Fruit fly (Drosophila melanogaster): ENCODE results near the gene zormin.

zormin gene

dm6 chr3L:2115524-2116245, 35.8 kb downstream of the zormin start, which contains the start of gene sls (continued):
- peak; percentile 81 for TF ChIP-seq gcm (GFP tag; optimal IDR thresholded peaks at IDR 0.05)
- peak; percentile 75 for TF ChIP-seq peb (GFP tag; IDR thresholded peaks at IDR 0.05)
- TF ChIP-seq CG10543 (GFP tag; optimal IDR thresholded peaks at IDR 0.05), result peak; percentile 90
- TF ChIP-seq CG2116 (GFP tag; optimal IDR thresholded peaks at IDR 0.05), result peak; percentile 42
- TF ChIP-seq nerfin-2 (GFP tag; IDR thresholded peaks at IDR 0.05; ENCODE audit: partially characterized antibody), result no peak
- TF ChIP-seq gro (GFP tag; optimal IDR thresholded peaks at IDR 0.05), result peak; percentile 80
- TF ChIP-seq Chrac-16 (GFP tag; optimal IDR thresholded peaks at IDR 0.05), result peak; percentile 89
- TF ChIP-seq CG1603 (tag; optimal IDR thresholded peaks at IDR 0.05), result peak; percentile 93
- TF ChIP-seq CG2120 (GFP tag; optimal IDR thresholded peaks at IDR 0.05), result peak; percentile 94
- peak; percentile 94 for TF ChIP-seq Xbp1 (GFP tag; optimal IDR thresholded peaks at IDR 0.05)
- TF ChIP-seq E2f2 (GFP tag; IDR thresholded peaks at IDR 0.05), result peak; percentile 71
- TF ChIP-seq psq (GFP tag; optimal IDR thresholded peaks at IDR 0.05), result peak; percentile 76
- peak; percentile 77 for TF ChIP-seq onecut (GFP tag; IDR thresholded peaks at IDR 0.05)
- TF ChIP-seq CG10979 (tag; optimal IDR thresholded peaks at IDR 0.05), result peak; percentile 85
- TF ChIP-seq CrebB (tag; optimal IDR thresholded peaks at IDR 0.05), result peak; percentile 92
- peak; percentile 89 for TF ChIP-seq CG16815 (GFP tag; optimal IDR thresholded peaks at IDR 0.05)
- peak; percentile 79 for TF ChIP-seq Aef1 (GFP tag; IDR thresholded peaks at IDR 0.05)
- peak; percentile 89 for TF ChIP-seq tio (GFP tag; optimal IDR thresholded peaks at IDR 0.05)
- TF ChIP-seq cg (GFP tag; optimal IDR thresholded peaks at IDR 0.05), result no peak
- TF ChIP-seq sima (GFP tag; optimal IDR thresholded peaks at IDR 0.05), result peak; percentile 58
- TF ChIP-seq cato (GFP tag; optimal IDR thresholded peaks at IDR 0.05; ENCODE audit: borderline replicate concordance), result peak; percentile 81
- peak; percentile 83 for TF ChIP-seq rib (GFP tag; IDR thresholded peaks at IDR 0.05)
- peak; percentile 92 for TF ChIP-seq az2 (GFP tag; optimal IDR thresholded peaks at IDR 0.05)
- TF ChIP-seq CG15479 (GFP tag; optimal IDR thresholded peaks at IDR 0.05), result no peak
- peak; percentile 41 for TF ChIP-seq CG14965 (GFP tag; optimal IDR thresholded peaks at IDR 0.05; ENCODE audit: borderline replicate concordance)
- peak; percentile 86 for TF ChIP-seq Hmr (GFP tag; optimal IDR thresholded peaks at IDR 0.05)
- peak; percentile 83 for TF ChIP-seq CG2202 (tag; optimal IDR thresholded peaks at IDR 0.05)
- no peak for TF ChIP-seq tna (GFP tag; IDR thresholded peaks at IDR 0.05; ENCODE audit: partially characterized antibody)
- peak; percentile 87 for TF ChIP-seq her (GFP tag; optimal IDR thresholded peaks at IDR 0.05)
- TF ChIP-seq ac (GFP tag; optimal IDR thresholded peaks at IDR 0.05), result no peak
- TF ChIP-seq CG31365 (tag; optimal IDR thresholded peaks at IDR 0.05), result peak; percentile 70
- TF ChIP-seq Fer2 (tag; optimal IDR thresholded peaks at IDR 0.05), result peak; percentile 85
- peak; percentile 21; the same call in 1 of the 2 replicates for TF ChIP-seq GATAe (GFP tag; conservative IDR thresholded peaks at IDR 0.05)
- peak; percentile 94 for TF ChIP-seq CG7786 (GFP tag; optimal IDR thresholded peaks at IDR 0.05)
- TF ChIP-seq da (GFP tag; optimal IDR thresholded peaks at IDR 0.05), result peak; percentile 85
- TF ChIP-seq Ptx1 (GFP tag; IDR thresholded peaks at IDR 0.05), result peak; percentile 93
- TF ChIP-seq pho (GFP tag; optimal IDR thresholded peaks at IDR 0.05), result peak; percentile 92
- TF ChIP-seq pb (GFP tag; optimal IDR thresholded peaks at IDR 0.05), result peak; percentile 74
- TF ChIP-seq mam (GFP tag; optimal IDR thresholded peaks at IDR 0.05), result peak; percentile 75
- TF ChIP-seq pita (GFP tag; optimal IDR thresholded peaks at IDR 0.05), result no peak
- TF ChIP-seq ftz-f1 (GFP tag; optimal IDR thresholded peaks at IDR 0.05), result no peak
- peak; percentile 29 for TF ChIP-seq Elba2 (GFP tag; optimal IDR thresholded peaks at IDR 0.05)
- TF ChIP-seq CG12299 (tag; optimal IDR thresholded peaks at IDR 0.05), result peak; percentile 83
- TF ChIP-seq CG33557 (GFP tag; optimal IDR thresholded peaks at IDR 0.05), result peak; percentile 90
- TF ChIP-seq Dp (GFP tag; optimal IDR thresholded peaks at IDR 0.05), result peak; percentile 3
- peak; percentile 88 for TF ChIP-seq CG1233 (GFP tag; optimal IDR thresholded peaks at IDR 0.05)
- TF ChIP-seq Hey (tag; optimal IDR thresholded peaks at IDR 0.05), result peak; percentile 57
- peak; percentile 72 for TF ChIP-seq CG1024 (GFP tag; IDR thresholded peaks at IDR 0.05)
- TF ChIP-seq CG6689 (GFP tag; IDR thresholded peaks at IDR 0.05), result peak; percentile 93

Measured in whole organism, embryonic.